Fruit fly (Drosophila melanogaster) Kc167 (cell line): ENCODE data around the gene CG3505.

Experiments used
- Myc ChIP-seq: fragments of >200 bp; optimal IDR thresholded peaks from 2 replicates; lab custom pipeline; 2017; ENCODE audit warnings: missing external identifiers
- Sin3A ChIP-seq: fragments of >200 bp; optimal IDR thresholded peaks from 2 replicates; lab custom pipeline; 2018; ENCODE audit warnings: missing external identifiers
- h ChIP-seq: fragments of >200 bp; optimal IDR thresholded peaks from 3 replicates; lab custom pipeline; 2018; ENCODE audit warnings: missing external identifiers
- insv ChIP-seq: fragments of >200 bp; optimal IDR thresholded peaks from 3 replicates; lab custom pipeline; 2018; ENCODE audit warnings: missing external identifiers
- psq ChIP-seq: fragments of >200 bp; optimal IDR thresholded peaks from 2 replicates; lab custom pipeline; 2017; ENCODE audit warnings: missing external identifiers
- ttk ChIP-seq: sonication (Bioruptor generic); optimal IDR thresholded peaks from 2 replicates; lab custom pipeline; 2017; ENCODE audit warnings: missing external identifiers

CG3505 gene

dm6 chr3R:14659354-14659804, 2.1 kb downstream of the CG3505 start, which contains the start of gene Hexim:
Gene Hexim, plus strand, starts transcription at chr3R:14659438.
- TF ChIP-seq Myc (lab: Kevin White, UChicago) (no peak), Sin3A (lab: Kevin White, UChicago) (no peak), h (lab: Kevin White, UChicago) (no peak), psq (lab: Kevin White, UChicago) (no peak), ttk (lab: Kevin White, UChicago) (no peak), insv (lab: Kevin White, UChicago) (no peak)

DNA sequence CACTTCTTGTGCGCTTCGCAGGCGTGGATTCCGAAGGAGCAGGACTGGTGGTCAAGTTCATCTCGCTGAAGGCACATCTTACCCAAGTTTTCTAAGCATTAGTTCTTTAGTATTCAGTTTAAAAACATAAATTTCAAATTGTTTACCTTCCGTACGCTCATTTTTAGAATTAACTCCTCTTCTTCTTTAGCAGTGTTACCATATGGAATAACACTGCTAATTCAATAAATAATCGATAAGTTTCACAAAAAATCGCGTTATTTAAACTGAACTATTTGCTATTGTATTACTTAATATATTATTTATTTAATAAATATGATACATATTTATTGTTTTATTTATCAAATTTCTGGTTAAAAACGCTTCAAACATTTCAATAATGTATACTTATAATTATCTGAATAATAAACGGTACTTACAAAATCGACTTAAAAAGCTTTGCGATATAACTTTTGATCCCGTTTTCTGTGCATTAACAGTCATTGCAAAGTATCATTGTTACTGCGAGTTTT, 5.8 kb downstream of the CG3505 start, which contains the start of the genes Rad17 and BigH1:
Gene Rad17, minus strand, starts transcription at position 209 of the 512 bp plus-strand sequence.
Gene BigH1, plus strand, starts transcription at position 462 of the 512 bp plus-strand sequence.
- no peak for TF ChIP-seq psq (lab: Kevin White, UChicago)

DNA sequence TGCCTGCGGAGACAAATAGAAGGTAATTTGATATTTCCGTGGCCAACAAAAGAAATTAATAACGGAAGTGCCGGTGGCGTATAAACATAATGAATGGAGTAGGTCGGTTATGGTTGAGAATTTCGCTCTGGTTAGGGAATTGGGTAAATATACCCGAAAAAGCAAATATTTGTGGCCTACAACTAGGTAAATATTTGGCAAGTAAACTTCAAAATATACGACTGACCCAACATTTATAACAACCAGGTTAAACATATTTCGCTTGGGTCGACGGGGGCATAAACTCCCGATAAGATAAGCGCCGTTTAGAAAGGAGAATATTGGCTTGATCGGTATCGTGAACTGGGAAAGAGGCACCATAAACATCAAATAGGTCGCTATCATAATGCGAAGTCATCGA, 13.6 kb downstream of the CG3505 start:
- TF ChIP-seq insv (lab: Kevin White, UChicago) (no peak), ttk (lab: Kevin White, UChicago) (no peak), psq (lab: Kevin White, UChicago) (no peak), Myc (lab: Kevin White, UChicago) (no peak), Sin3A (lab: Kevin White, UChicago) (no peak), h (lab: Kevin White, UChicago) (no peak)

- TF ChIP-seq h (lab: Kevin White, UChicago), result no peak
- TF ChIP-seq psq (lab: Kevin White, UChicago), result no peak
- TF ChIP-seq ttk (lab: Kevin White, UChicago), result no peak
- TF ChIP-seq Myc (lab: Kevin White, UChicago), result no peak
- no peak for TF ChIP-seq Sin3A (lab: Kevin White, UChicago)
- no peak for TF ChIP-seq insv (lab: Kevin White, UChicago)
Measured at dm6 chr3R:14672915-14673314, 15.7 kb downstream of the CG3505 start.

DNA sequence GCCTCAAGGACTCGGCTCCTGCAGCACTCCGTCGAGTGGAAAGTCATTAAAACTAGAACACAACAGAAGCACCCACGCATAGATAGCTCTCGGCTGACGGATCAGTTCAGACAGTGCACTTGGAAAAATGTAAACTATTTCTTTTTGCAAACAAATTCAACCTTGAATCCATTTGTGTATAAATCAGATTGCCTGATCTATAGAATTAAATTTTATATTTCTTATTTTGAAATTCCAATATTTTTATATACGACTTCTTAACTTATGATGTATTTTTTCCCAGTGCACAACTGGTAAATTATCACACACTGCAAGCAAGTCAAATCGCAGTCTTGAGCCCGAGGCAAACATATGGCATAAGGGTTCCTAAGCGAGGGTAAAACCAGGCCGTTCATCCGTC, 17.5 kb downstream of the CG3505 start:
- no peak for TF ChIP-seq psq (lab: Kevin White, UChicago)
- no peak for TF ChIP-seq h (lab: Kevin White, UChicago)
- TF ChIP-seq Sin3A (lab: Kevin White, UChicago), result no peak
- no peak for TF ChIP-seq Myc (lab: Kevin White, UChicago)

dm6 chr3R:14677065-14677464, 19.8 kb downstream of the CG3505 start:
- TF ChIP-seq ttk (lab: Kevin White, UChicago) (no peak), h (lab: Kevin White, UChicago) (no peak), Myc (lab: Kevin White, UChicago) (no peak), insv (lab: Kevin White, UChicago) (no peak), psq (lab: Kevin White, UChicago) (no peak), Sin3A (lab: Kevin White, UChicago) (no peak)

- TF ChIP-seq insv (lab: Kevin White, UChicago) (no peak), Sin3A (lab: Kevin White, UChicago) (no peak), psq (lab: Kevin White, UChicago) (no peak), Myc (lab: Kevin White, UChicago) (no peak), ttk (lab: Kevin White, UChicago) (no peak), h (lab: Kevin White, UChicago) (no peak)
Measured at dm6 chr3R:14677814-14678213, 20.6 kb downstream of the CG3505 start.

DNA sequence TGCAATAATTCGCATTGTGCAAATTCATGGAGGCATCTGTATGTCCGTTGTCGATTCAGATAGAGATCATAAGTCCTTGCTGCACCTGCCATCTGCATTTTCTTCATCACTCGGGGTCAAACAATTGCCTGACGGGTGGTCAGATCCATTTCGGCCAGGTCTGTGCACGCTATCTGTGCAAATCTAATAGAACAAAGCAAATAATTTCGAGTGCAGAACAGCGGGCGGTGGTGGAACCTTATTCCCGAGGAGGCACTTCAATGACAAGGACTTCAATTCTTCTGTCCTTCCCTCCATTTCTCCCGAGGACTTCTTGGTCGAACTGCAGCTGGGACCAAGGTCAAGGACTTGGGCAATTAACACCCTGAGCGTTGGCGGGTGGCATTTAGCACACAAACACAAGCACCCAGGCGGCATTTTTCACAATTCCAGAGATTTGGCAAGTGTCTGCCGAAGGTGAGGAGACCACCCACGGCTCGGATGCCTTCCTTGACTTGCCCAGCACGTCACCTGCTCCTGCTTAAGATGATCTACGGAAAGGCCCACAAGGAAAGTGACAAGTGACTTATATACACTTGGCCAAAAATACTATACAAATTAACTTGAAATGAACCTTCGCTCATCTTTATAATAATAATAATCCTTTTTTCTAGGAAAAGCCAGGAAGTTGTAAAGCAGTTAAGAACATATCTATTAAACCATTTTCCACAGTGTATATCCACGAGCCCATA, 22.3 kb downstream of the CG3505 start:
- TF ChIP-seq psq (lab: Kevin White, UChicago), result no peak
- no peak for TF ChIP-seq insv (lab: Kevin White, UChicago)
- no peak for TF ChIP-seq Sin3A (lab: Kevin White, UChicago)
- TF ChIP-seq Myc (lab: Kevin White, UChicago), result no peak
- no peak for TF ChIP-seq ttk (lab: Kevin White, UChicago)
- TF ChIP-seq h (lab: Kevin White, UChicago), result no peak

- no peak for TF ChIP-seq Sin3A (lab: Kevin White, UChicago)
- TF ChIP-seq h (lab: Kevin White, UChicago), result no peak
- TF ChIP-seq Myc (lab: Kevin White, UChicago), result no peak
- TF ChIP-seq insv (lab: Kevin White, UChicago), result no peak
- TF ChIP-seq ttk (lab: Kevin White, UChicago), result no peak
- TF ChIP-seq psq (lab: Kevin White, UChicago), result no peak
Measured at dm6 chr3R:14680112-14680665, 22.9 kb downstream of the CG3505 start.

dm6 chr3R:14683928-14684327, 26.7 kb downstream of the CG3505 start:
- no peak for TF ChIP-seq Myc (lab: Kevin White, UChicago)
- no peak for TF ChIP-seq insv (lab: Kevin White, UChicago)
- no peak for TF ChIP-seq Sin3A (lab: Kevin White, UChicago)
- no peak for TF ChIP-seq ttk (lab: Kevin White, UChicago)
- TF ChIP-seq h (lab: Kevin White, UChicago), result no peak
- TF ChIP-seq psq (lab: Kevin White, UChicago), result no peak

DNA sequence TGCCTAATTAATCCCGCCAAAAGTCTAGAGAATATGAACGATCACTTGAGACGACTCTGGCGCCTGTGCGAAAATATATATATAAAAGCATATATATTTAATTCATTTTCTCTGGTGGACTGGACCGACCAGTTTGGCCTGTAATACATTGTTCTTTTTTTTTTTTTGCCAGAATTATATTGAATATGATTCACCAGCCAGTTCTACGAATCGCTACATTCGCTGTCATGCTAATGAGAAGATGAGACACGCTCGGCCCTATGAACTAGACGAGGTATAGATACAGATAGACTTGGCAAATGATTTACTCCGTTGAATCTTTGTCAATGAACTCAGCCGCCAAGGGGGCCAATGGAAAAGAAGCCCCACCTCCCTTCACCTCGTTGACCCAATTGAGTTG, 30.0 kb downstream of the CG3505 start:
- TF ChIP-seq Myc (lab: Kevin White, UChicago) (no peak), insv (lab: Kevin White, UChicago) (no peak), h (lab: Kevin White, UChicago) (no peak), ttk (lab: Kevin White, UChicago) (no peak), Sin3A (lab: Kevin White, UChicago) (no peak), psq (lab: Kevin White, UChicago) (no peak)
